Worm (Caenorhabditis elegans) whole organism, L1 larva: Measurements from ENCODE around the gene Y44A6C.2.

Experiments
- ces-1 ChIP-seq: fragments of 150-350 bp; optimal IDR thresholded peaks from 2 replicates; lab custom pipeline; 2014; ENCODE audit warnings: missing biosample characterization, missing genetic modification reagents, missing genetic modification characterization
- dsc-1 ChIP-seq: sonication (generic microtip); optimal IDR thresholded peaks from 2 replicates; lab custom pipeline; 2016; ENCODE audit warnings: mild to moderate bottlenecking, missing genetic modification characterization, missing compliant biosample characterization
- elt-2 ChIP-seq: sonication (generic microtip); optimal IDR thresholded peaks from 2 replicates; lab custom pipeline; 2016; ENCODE audit warnings: missing genetic modification characterization, mild to moderate bottlenecking, inconsistent platforms, missing compliant biosample characterization, missing genetic modification reagents
- ets-5 ChIP-seq: fragments of 200-800 bp; sonication (Bioruptor generic); IDR thresholded peaks from 2 replicates; pipeline ENCODE4 v1.3.6; 2022; ENCODE audit warnings: missing genetic modification characterization, missing compliant biosample characterization
- fkh-10 ChIP-seq: sonication (generic microtip); optimal IDR thresholded peaks from 2 replicates; lab custom pipeline; 2017; ENCODE audit warnings: missing biosample characterization, missing genetic modification reagents, missing genetic modification characterization
- fos-1 ChIP-seq: fragments of 150-350 bp; optimal IDR thresholded peaks from 2 replicates; lab custom pipeline; 2014; ENCODE audit warnings: missing biosample characterization, missing genetic modification characterization
- jun-1 ChIP-seq: fragments of 150-350 bp; optimal IDR thresholded peaks from 2 replicates; lab custom pipeline; 2014; ENCODE audit warnings: missing biosample characterization, missing genetic modification reagents, missing genetic modification characterization
- lin-15B ChIP-seq: fragments of 150-350 bp; sonication (generic microtip); optimal IDR thresholded peaks from 3 replicates; lab custom pipeline; 2014; ENCODE audit warnings: missing biosample characterization, missing genetic modification characterization
- nhr-28 ChIP-seq: fragments of 150-350 bp; optimal IDR thresholded peaks from 2 replicates; lab custom pipeline; 2014; ENCODE audit warnings: missing biosample characterization, missing genetic modification characterization
- pax-3 ChIP-seq: fragments of 200-800 bp; sonication (Bioruptor generic); optimal IDR thresholded peaks from 2 replicates; lab custom pipeline; 2018; ENCODE audit warnings: mild to moderate bottlenecking, missing genetic modification characterization, moderate library complexity, missing compliant biosample characterization
- pqm-1 ChIP-seq: sonication (generic microtip); optimal IDR thresholded peaks from 3 replicates; lab custom pipeline; 2017; ENCODE audit warnings: missing biosample characterization, missing genetic modification characterization
- unc-130 ChIP-seq: fragments of 150-350 bp; optimal IDR thresholded peaks from 2 replicates; lab custom pipeline; 2017; ENCODE audit warnings: missing biosample characterization, missing genetic modification characterization, inconsistent platforms
- ztf-11 ChIP-seq, 2 experiments: sonication (generic microtip); optimal IDR thresholded peaks; 2 replicates each; lab custom pipeline; 2016 to 2017; ENCODE audit warnings: missing genetic modification characterization in 2 of 2, missing biosample characterization in 1 of 2, missing compliant biosample characterization in 1 of 2

- TF ChIP-seq elt-2 (peak; percentile 94), nhr-28 (tag; lab: Kevin White, UChicago) (no peak), dsc-1 (tag; lab: Kevin White, UChicago) (no peak), pax-3 (tag; lab: Kevin White, UChicago) (no peak), ztf-11 (tag; optimal IDR thresholded peaks at IDR 0.05; lab: Kevin White, UChicago) (no peak), fos-1 (tag; lab: Kevin White, UChicago) (no peak), fkh-10 (GFP tag; lab: Kevin White, UChicago) (no peak), lin-15B (no peak), pqm-1 (tag; lab: Kevin White, UChicago) (no peak), jun-1 (tag; lab: Kevin White, UChicago) (no peak), unc-130 (tag; lab: Kevin White, UChicago) (peak; percentile 9), ets-5 (GFP tag; lab: Robert Waterston, UW) (no peak), ces-1 (GFP tag; lab: Kevin White, UChicago) (no peak)
Measured at ce11 chrV:20712318-20712993, 9.6 kb upstream of the Y44A6C.2 start.
